Fruit fly (Drosophila melanogaster): ENCODE results near the gene CG15465.

CG15465 gene

dm6 chrX:5289692-5290091 is 204.1 kb downstream of the CG15465 start (continued):
- TF ChIP-seq gem (tag; optimal IDR thresholded peaks at IDR 0.05) (peak; percentile 3), bsh (GFP tag; optimal IDR thresholded peaks at IDR 0.05) (peak in 1 of 2 experiments; percentile 5), Pdp1 (GFP tag; optimal IDR thresholded peaks at IDR 0.05) (no peak), CG31365 (tag; optimal IDR thresholded peaks at IDR 0.05) (no peak), seq (GFP tag; IDR thresholded peaks at IDR 0.05) (no peak), vvl (GFP tag; IDR thresholded peaks at IDR 0.05) (peak; percentile 41; the same call in 1 of the 2 replicates), CG12391 (tag; optimal IDR thresholded peaks at IDR 0.05) (no peak), schlank (tag; optimal IDR thresholded peaks at IDR 0.05) (no peak), Nf-YC (tag; optimal IDR thresholded peaks at IDR 0.05) (no peak), CG11085 (GFP tag; IDR thresholded peaks at IDR 0.05) (no peak), Xbp1 (GFP tag; optimal IDR thresholded peaks at IDR 0.05) (peak; percentile 1), HmgZ (tag; optimal IDR thresholded peaks at IDR 0.05) (no peak), H15 (GFP tag; IDR thresholded peaks at IDR 0.05) (no peak), amos (GFP tag; IDR thresholded peaks at IDR 0.05; ENCODE audit: partially characterized antibody) (peak; percentile 61), CG5953 (GFP tag; IDR thresholded peaks at IDR 0.05) (no peak), crol (GFP tag; IDR thresholded peaks at IDR 0.05) (no peak), Xrp1 (GFP tag; IDR thresholded peaks at IDR 0.05) (no peak), ato (GFP tag; IDR thresholded peaks at IDR 0.05; ENCODE audit: partially characterized antibody) (no peak), dysf (GFP tag; IDR thresholded peaks at IDR 0.05) (no peak), Mes4 (GFP tag; optimal IDR thresholded peaks at IDR 0.05) (no peak), CG13775 (GFP tag; optimal IDR thresholded peaks at IDR 0.05) (no peak), CG42726 (GFP tag; IDR thresholded peaks at IDR 0.05; ENCODE audit: partially characterized antibody) (peak; percentile 35; the same call in 1 of the 2 replicates), hb (GFP tag; IDR thresholded peaks at IDR 0.05; ENCODE audit: partially characterized antibody) (no peak), CG10366 (GFP tag; IDR thresholded peaks at IDR 0.05) (no peak), NK7.1 (GFP tag; optimal IDR thresholded peaks at IDR 0.05) (no peak), slp2 (GFP tag; optimal IDR thresholded peaks at IDR 0.05) (no peak), pum (GFP tag; optimal IDR thresholded peaks at IDR 0.05) (no peak), CG34376 (GFP tag; optimal IDR thresholded peaks at IDR 0.05) (no peak), dmrt11E (tag; optimal IDR thresholded peaks at IDR 0.05) (no peak), CG11093 (GFP tag; IDR thresholded peaks at IDR 0.05) (no peak), CG10543 (GFP tag; optimal IDR thresholded peaks at IDR 0.05) (no peak), sna (GFP tag; IDR thresholded peaks at IDR 0.05; ENCODE audit: partially characterized antibody) (no peak), Hr39 (optimal IDR thresholded peaks at IDR 0.05) (no peak), tup (GFP tag; optimal IDR thresholded peaks at IDR 0.05) (no peak), Dfd (GFP tag; optimal IDR thresholded peaks at IDR 0.05) (no peak), stc (GFP tag; IDR thresholded peaks at IDR 0.05) (no peak), CG12236 (GFP tag; optimal IDR thresholded peaks at IDR 0.05) (no peak), CG32767 (GFP tag; IDR thresholded peaks at IDR 0.05) (no peak), CTCF (GFP tag; optimal IDR thresholded peaks at IDR 0.05) (peak; percentile 93), knrl (GFP tag; IDR thresholded peaks at IDR 0.05; ENCODE audit: partially characterized antibody) (peak; percentile 33; the same call in 1 of the 3 replicates), CG3838 (GFP tag; optimal IDR thresholded peaks at IDR 0.05) (no peak), lola (GFP tag; optimal IDR thresholded peaks at IDR 0.05) (no peak), CG16813 (GFP tag; IDR thresholded peaks at IDR 0.05; ENCODE audit: partially characterized antibody) (peak; percentile 61), CG6683 (GFP tag; optimal IDR thresholded peaks at IDR 0.05) (no peak), Bgb (GFP tag; IDR thresholded peaks at IDR 0.05; ENCODE audit: partially characterized antibody) (peak; percentile 68), CG17912 (GFP tag; optimal IDR thresholded peaks at IDR 0.05) (no peak), Lhr (GFP tag; optimal IDR thresholded peaks at IDR 0.05) (peak; percentile 7), Med (GFP tag) (peak; percentile 46), CG17186 (GFP tag; optimal IDR thresholded peaks at IDR 0.05) (no peak), CrebB (tag; optimal IDR thresholded peaks at IDR 0.05) (no peak), vfl (GFP tag; optimal IDR thresholded peaks at IDR 0.05) (no peak)
